Fruit fly (Drosophila melanogaster): ENCODE results near the gene Blos2.

The Blos2 gene

DNA sequence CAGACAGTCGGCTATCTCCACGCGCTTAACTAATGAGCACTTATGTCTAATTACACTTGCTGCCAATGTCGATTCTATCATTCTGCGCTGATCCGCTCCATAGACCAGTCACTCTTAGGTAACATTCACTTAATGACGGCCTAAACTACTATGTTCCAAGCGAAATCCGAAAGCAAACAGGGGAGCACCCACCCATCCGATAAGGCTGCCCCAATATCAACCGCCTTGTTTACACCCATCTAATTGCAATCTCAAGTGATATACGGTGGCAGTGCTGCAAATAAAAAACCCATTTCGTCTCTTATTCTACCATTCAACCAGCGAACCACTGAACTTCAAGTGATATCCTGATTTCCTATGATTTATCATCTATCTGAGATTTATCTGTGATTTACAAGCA is 12.0 kb upstream of the Blos2 start (continued):
- TF ChIP-seq Oaz (GFP tag; IDR thresholded peaks at IDR 0.05) (no peak), CG2875 (GFP tag; optimal IDR thresholded peaks at IDR 0.05) (no peak), CG5180 (GFP tag; optimal IDR thresholded peaks at IDR 0.05) (peak; percentile 51), Meics (GFP tag; optimal IDR thresholded peaks at IDR 0.05) (peak; percentile 54), Mrtf (GFP tag; IDR thresholded peaks at IDR 0.05) (0 out of 3 replicates have a peak, but pooled peaks have one; percentile 24), Stat92E (GFP tag; optimal IDR thresholded peaks at IDR 0.05) (no peak), BtbVII (GFP tag; optimal IDR thresholded peaks at IDR 0.05) (peak; percentile 38), ci (GFP tag; IDR thresholded peaks at IDR 0.05) (peak; percentile 36; the same call in 1 of the 3 replicates), sens (GFP tag) (no peak), CG34376 (GFP tag; optimal IDR thresholded peaks at IDR 0.05) (peak; percentile 66), CG9215 (GFP tag; IDR thresholded peaks at IDR 0.05) (no peak), exex (tag; optimal IDR thresholded peaks at IDR 0.05) (peak; percentile 91), CG3281 (GFP tag; optimal IDR thresholded peaks at IDR 0.05) (peak; percentile 64), CG13894 (tag; optimal IDR thresholded peaks at IDR 0.05) (peak; percentile 54), CG31388 (GFP tag; optimal IDR thresholded peaks at IDR 0.05) (no peak), Atf6 (GFP tag; IDR thresholded peaks at IDR 0.05) (peak; percentile 43; the same call in 1 of the 2 replicates), lab (GFP tag; optimal IDR thresholded peaks at IDR 0.05) (peak; percentile 87), Bdp1 (GFP tag; optimal IDR thresholded peaks at IDR 0.05) (no peak), CG17568 (GFP tag; optimal IDR thresholded peaks at IDR 0.05) (peak; percentile 27), B-H2 (GFP tag; optimal IDR thresholded peaks at IDR 0.05) (peak; percentile 6), gro (GFP tag; optimal IDR thresholded peaks at IDR 0.05) (peak; percentile 55), CG12071 (GFP tag; optimal IDR thresholded peaks at IDR 0.05) (peak; percentile 81), dmrt99B (tag; optimal IDR thresholded peaks at IDR 0.05) (peak; percentile 5), fd3F (GFP tag; optimal IDR thresholded peaks at IDR 0.05) (peak; percentile 18), schlank (tag; optimal IDR thresholded peaks at IDR 0.05) (peak; percentile 38), CG1647 (GFP tag; optimal IDR thresholded peaks at IDR 0.05) (no peak), ERR (GFP tag; optimal IDR thresholded peaks at IDR 0.05) (no peak), repo (GFP tag; optimal IDR thresholded peaks at IDR 0.05) (no peak), Hey (tag; optimal IDR thresholded peaks at IDR 0.05) (peak; percentile 64), CG3065 (GFP tag; optimal IDR thresholded peaks at IDR 0.05) (no peak), CG2678 (tag; optimal IDR thresholded peaks at IDR 0.05) (peak; percentile 59), CG17912 (GFP tag; optimal IDR thresholded peaks at IDR 0.05) (peak; percentile 18), CG17359 (tag; optimal IDR thresholded peaks at IDR 0.05) (peak; percentile 24), odd (GFP tag; optimal IDR thresholded peaks at IDR 0.05) (peak; percentile 29), pan (optimal IDR thresholded peaks at IDR 0.05) (no peak), pan (GFP tag; optimal IDR thresholded peaks at IDR 0.05 in 1 of 2, IDR thresholded peaks at IDR 0.05 in 1 of 2) (no peak), tll (GFP tag; optimal IDR thresholded peaks at IDR 0.05) (no peak), aop (GFP tag; IDR thresholded peaks at IDR 0.05) (0 out of 2 replicates have a peak, but pooled peaks have one; percentile 8), CG6813 (GFP tag; optimal IDR thresholded peaks at IDR 0.05) (peak; percentile 61), Blimp-1 (GFP tag; optimal IDR thresholded peaks at IDR 0.05) (no peak), CG9817 (tag; optimal IDR thresholded peaks at IDR 0.05) (no peak), CG10274 (GFP tag; optimal IDR thresholded peaks at IDR 0.05) (no peak), CG12219 (GFP tag; optimal IDR thresholded peaks at IDR 0.05) (no peak), sqz (GFP tag; optimal IDR thresholded peaks at IDR 0.05) (no peak), ato (GFP tag; IDR thresholded peaks at IDR 0.05; ENCODE audit: partially characterized antibody) (no peak), ATbp (GFP tag; optimal IDR thresholded peaks at IDR 0.05) (peak; percentile 38), Dbx (GFP tag; IDR thresholded peaks at IDR 0.05) (0 out of 3 replicates have a peak, but pooled peaks have one; percentile 47), CG15269 (tag; optimal IDR thresholded peaks at IDR 0.05) (peak; percentile 28), CG31365 (tag; optimal IDR thresholded peaks at IDR 0.05) (peak; percentile 51)
